ENCODE assay signal across 1 fruit fly cellular context in the genomic region with DNA sequence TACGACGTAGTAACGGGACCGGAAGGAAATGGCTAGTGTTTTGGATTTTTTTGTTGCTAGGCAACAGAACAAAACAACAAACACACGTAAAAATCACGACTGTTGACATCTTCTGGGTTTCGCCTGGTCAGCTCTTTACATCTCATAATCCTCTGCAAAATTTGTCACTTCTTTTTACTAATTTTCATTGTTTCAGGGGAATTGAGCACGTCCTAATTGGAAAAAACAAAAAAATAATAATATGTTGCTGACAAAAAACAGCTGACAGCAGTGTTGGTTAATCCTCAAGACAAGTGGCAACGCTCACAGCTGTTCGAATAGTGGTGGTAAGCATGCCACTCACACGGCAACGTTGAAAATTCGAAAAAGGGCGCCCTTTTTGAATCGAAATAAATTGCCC.
TF ChIP-seq lines count a peak whose summit lies in the region.

A gene (minus strand): TSS at position 220 of the 400 bp plus-strand sequence.

TF ChIP-seq in whole organism, embryonic, 481 proteins besides CTCF, POLR2A, EP300 and RAD21 (continued from another document and continues in another):
- TF ChIP-seq Dip3 (GFP tag; optimal IDR thresholded peaks at IDR 0.05; lab: Kevin White, UChicago) (no peak), mld (GFP tag; IDR thresholded peaks at IDR 0.05; lab: Robert Waterston, UW; ENCODE audit: partially characterized antibody) (no peak), lbe (GFP tag; optimal IDR thresholded peaks at IDR 0.05; lab: Kevin White, UChicago) (peak; percentile 19), ken (GFP tag; IDR thresholded peaks at IDR 0.05; lab: Robert Waterston, UW) (no peak), CG16779 (GFP tag; IDR thresholded peaks at IDR 0.05; lab: Robert Waterston, UW) (no peak), Lpt (GFP tag; optimal IDR thresholded peaks at IDR 0.05; lab: Kevin White, UChicago) (no peak), en (GFP tag; optimal IDR thresholded peaks at IDR 0.05; lab: Kevin White, UChicago) (no peak), inv (GFP tag; IDR thresholded peaks at IDR 0.05; lab: Robert Waterston, UW; ENCODE audit: partially characterized antibody) (no peak), CG8944 (GFP tag; optimal IDR thresholded peaks at IDR 0.05; lab: Kevin White, UChicago) (no peak), ERR (GFP tag; optimal IDR thresholded peaks at IDR 0.05; lab: Kevin White, UChicago) (no peak), fd102C (GFP tag; optimal IDR thresholded peaks at IDR 0.05; lab: Kevin White, UChicago) (no peak), fu2 (GFP tag; optimal IDR thresholded peaks at IDR 0.05; lab: Kevin White, UChicago) (no peak), p53 (GFP tag; optimal IDR thresholded peaks at IDR 0.05; lab: Kevin White, UChicago) (no peak), CG8281 (tag; optimal IDR thresholded peaks at IDR 0.05; lab: Kevin White, UChicago) (no peak), dm (GFP tag; optimal IDR thresholded peaks at IDR 0.05; lab: Kevin White, UChicago) (peak; percentile 22), sr (GFP tag; IDR thresholded peaks at IDR 0.05; lab: Robert Waterston, UW) (no peak), gce (GFP tag; IDR thresholded peaks at IDR 0.05; lab: Robert Waterston, UW) (no peak), zen2 (GFP tag; IDR thresholded peaks at IDR 0.05; lab: Robert Waterston, UW; ENCODE audit: partially characterized antibody) (no peak), ac (GFP tag; optimal IDR thresholded peaks at IDR 0.05; lab: Kevin White, UChicago) (no peak), Ptx1 (GFP tag; IDR thresholded peaks at IDR 0.05; lab: Robert Waterston, UW) (no peak), jing (GFP tag; optimal IDR thresholded peaks at IDR 0.05; lab: Kevin White, UChicago) (no peak), CG12219 (GFP tag; optimal IDR thresholded peaks at IDR 0.05; lab: Kevin White, UChicago) (no peak), CG12104 (GFP tag; optimal IDR thresholded peaks at IDR 0.05; lab: Kevin White, UChicago) (no peak), CG11398 (GFP tag; optimal IDR thresholded peaks at IDR 0.05; lab: Kevin White, UChicago) (peak; percentile 28), CG18619 (GFP tag; optimal IDR thresholded peaks at IDR 0.05; lab: Kevin White, UChicago) (peak; percentile 16), CG7556 (GFP tag; optimal IDR thresholded peaks at IDR 0.05; lab: Kevin White, UChicago) (peak; percentile 43), CG2199 (GFP tag; IDR thresholded peaks at IDR 0.05; lab: Robert Waterston, UW) (no peak), CG15011 (GFP tag; optimal IDR thresholded peaks at IDR 0.05; lab: Kevin White, UChicago) (no peak), toy (GFP tag; IDR thresholded peaks at IDR 0.05; lab: Robert Waterston, UW) (no peak), CG5245 (GFP tag; optimal IDR thresholded peaks at IDR 0.05; lab: Kevin White, UChicago) (no peak), cwo (GFP tag; optimal IDR thresholded peaks at IDR 0.05; lab: Kevin White, UChicago) (no peak), CG14860 (GFP tag; IDR thresholded peaks at IDR 0.05; lab: Robert Waterston, UW; ENCODE audit: partially characterized antibody) (no peak), peb (GFP tag; IDR thresholded peaks at IDR 0.05; lab: Robert Waterston, UW) (no peak), Dref (GFP tag; IDR thresholded peaks at IDR 0.05; lab: Robert Waterston, UW) (no peak), GATAe (GFP tag; conservative IDR thresholded peaks at IDR 0.05; lab: Robert Waterston, UW) (no peak), YL-1 (GFP tag; optimal IDR thresholded peaks at IDR 0.05; lab: Kevin White, UChicago) (peak; percentile 62), CG2678 (tag; optimal IDR thresholded peaks at IDR 0.05; lab: Kevin White, UChicago) (peak; percentile 24), D (optimal IDR thresholded peaks at IDR 0.05; lab: Kevin White, UChicago) (no peak), D (GFP tag; optimal IDR thresholded peaks at IDR 0.05; lab: Kevin White, UChicago) (no peak), Dfd (GFP tag; optimal IDR thresholded peaks at IDR 0.05; lab: Kevin White, UChicago) (no peak), gsb-n (tag; optimal IDR thresholded peaks at IDR 0.05; lab: Kevin White, UChicago) (peak; percentile 36), tx (GFP tag; optimal IDR thresholded peaks at IDR 0.05; lab: Kevin White, UChicago) (no peak), sna (GFP tag; IDR thresholded peaks at IDR 0.05; lab: Robert Waterston, UW; ENCODE audit: partially characterized antibody) (no peak), CG6175 (GFP tag; IDR thresholded peaks at IDR 0.05; lab: Robert Waterston, UW) (no peak), CG10321 (GFP tag; IDR thresholded peaks at IDR 0.05; lab: Robert Waterston, UW) (no peak), ash1 (GFP tag; optimal IDR thresholded peaks at IDR 0.05; lab: Kevin White, UChicago) (no peak), dmrt11E (tag; optimal IDR thresholded peaks at IDR 0.05; lab: Kevin White, UChicago) (no peak), E2f1 (GFP tag; IDR thresholded peaks at IDR 0.05; lab: Robert Waterston, UW) (no peak), cas (GFP tag; IDR thresholded peaks at IDR 0.05; lab: Robert Waterston, UW) (no peak), CG3065 (GFP tag; optimal IDR thresholded peaks at IDR 0.05; lab: Kevin White, UChicago) (no peak), Myb (GFP tag; optimal IDR thresholded peaks at IDR 0.05; lab: Kevin White, UChicago) (peak; percentile 79), CG13123 (GFP tag; optimal IDR thresholded peaks at IDR 0.05; lab: Kevin White, UChicago) (no peak), CG13624 (GFP tag; optimal IDR thresholded peaks at IDR 0.05; lab: Kevin White, UChicago) (peak; percentile 50), danr (GFP tag; IDR thresholded peaks at IDR 0.05; lab: Robert Waterston, UW) (no peak), vvl (GFP tag; IDR thresholded peaks at IDR 0.05; lab: Robert Waterston, UW) (no peak), CG13424 (tag; optimal IDR thresholded peaks at IDR 0.05; lab: Kevin White, UChicago) (peak; percentile 14), so (GFP tag; IDR thresholded peaks at IDR 0.05; lab: Robert Waterston, UW) (no peak), onecut (GFP tag; IDR thresholded peaks at IDR 0.05; lab: Robert Waterston, UW) (0 out of 2 replicates have a peak, but pooled peaks have one; percentile 10), Nf-YA (GFP tag; IDR thresholded peaks at IDR 0.05; lab: Robert Waterston, UW) (no peak), CG3726 (GFP tag; IDR thresholded peaks at IDR 0.05; lab: Robert Waterston, UW) (no peak), az2 (GFP tag; optimal IDR thresholded peaks at IDR 0.05; lab: Kevin White, UChicago) (no peak), hth (optimal IDR thresholded peaks at IDR 0.05; lab: Kevin White, UChicago) (no peak), ato (GFP tag; IDR thresholded peaks at IDR 0.05; lab: Robert Waterston, UW; ENCODE audit: partially characterized antibody) (no peak), exex (tag; optimal IDR thresholded peaks at IDR 0.05; lab: Kevin White, UChicago) (peak; percentile 16), Bteb2 (GFP tag; optimal IDR thresholded peaks at IDR 0.05; lab: Kevin White, UChicago) (no peak), CG8924 (tag; optimal IDR thresholded peaks at IDR 0.05; lab: Kevin White, UChicago) (peak; percentile 83), CG16815 (GFP tag; optimal IDR thresholded peaks at IDR 0.05; lab: Kevin White, UChicago) (no peak), CG14014 (GFP tag; IDR thresholded peaks at IDR 0.05; lab: Robert Waterston, UW) (no peak), Side (GFP tag; optimal IDR thresholded peaks at IDR 0.05; lab: Kevin White, UChicago) (peak; percentile 37), dysf (GFP tag; IDR thresholded peaks at IDR 0.05; lab: Robert Waterston, UW) (no peak), CG4617 (GFP tag; optimal IDR thresholded peaks at IDR 0.05; lab: Kevin White, UChicago; ENCODE audit: borderline replicate concordance) (peak; percentile 67), CG14441 (GFP tag; IDR thresholded peaks at IDR 0.05; lab: Robert Waterston, UW) (no peak), sim (GFP tag; IDR thresholded peaks at IDR 0.05; lab: Robert Waterston, UW) (no peak), lab (GFP tag; optimal IDR thresholded peaks at IDR 0.05; lab: Kevin White, UChicago) (peak; percentile 38), CG12299 (tag; optimal IDR thresholded peaks at IDR 0.05; lab: Kevin White, UChicago) (peak; percentile 57), otp (GFP tag; IDR thresholded peaks at IDR 0.05; lab: Robert Waterston, UW) (no peak), her (GFP tag; optimal IDR thresholded peaks at IDR 0.05; lab: Kevin White, UChicago) (peak; percentile 24), shn (GFP tag; optimal IDR thresholded peaks at IDR 0.05; lab: Kevin White, UChicago) (no peak), Opbp (GFP tag; IDR thresholded peaks at IDR 0.05; lab: Robert Waterston, UW; ENCODE audit: partially characterized antibody) (no peak), CG12769 (tag; optimal IDR thresholded peaks at IDR 0.05; lab: Kevin White, UChicago) (no peak), da (GFP tag; optimal IDR thresholded peaks at IDR 0.05; lab: Kevin White, UChicago) (no peak), jumu (GFP tag; optimal IDR thresholded peaks at IDR 0.05; lab: Kevin White, UChicago) (no peak), Hr3 (GFP tag; optimal IDR thresholded peaks at IDR 0.05; lab: Kevin White, UChicago) (peak; percentile 0), CG3163 (GFP tag; optimal IDR thresholded peaks at IDR 0.05; lab: Kevin White, UChicago) (no peak), CG4282 (GFP tag; optimal IDR thresholded peaks at IDR 0.05; lab: Kevin White, UChicago) (no peak), ttk (GFP tag; IDR thresholded peaks at IDR 0.05; lab: Robert Waterston, UW) (no peak), Mad (GFP tag; optimal IDR thresholded peaks at IDR 0.05; lab: Kevin White, UChicago) (no peak), zen (tag; optimal IDR thresholded peaks at IDR 0.05; lab: Kevin White, UChicago) (no peak), CG6654 (GFP tag; optimal IDR thresholded peaks at IDR 0.05; lab: Kevin White, UChicago) (no peak), unpg (GFP tag; optimal IDR thresholded peaks at IDR 0.05; lab: Kevin White, UChicago) (peak; percentile 8), sd (tag; optimal IDR thresholded peaks at IDR 0.05; lab: Kevin White, UChicago) (peak; percentile 17), ranshi (GFP tag; IDR thresholded peaks at IDR 0.05; lab: Robert Waterston, UW) (no peak), CG10543 (GFP tag; optimal IDR thresholded peaks at IDR 0.05; lab: Kevin White, UChicago) (peak; percentile 53), usp (GFP tag; optimal IDR thresholded peaks at IDR 0.05; lab: Kevin White, UChicago) (no peak), CG1603 (tag; optimal IDR thresholded peaks at IDR 0.05; lab: Kevin White, UChicago) (peak; percentile 53), Hmx (GFP tag; optimal IDR thresholded peaks at IDR 0.05; lab: Kevin White, UChicago) (no peak), CG10147 (GFP tag; optimal IDR thresholded peaks at IDR 0.05; lab: Kevin White, UChicago) (no peak), dmrt99B (tag; optimal IDR thresholded peaks at IDR 0.05; lab: Kevin White, UChicago) (no peak), Doc3 (GFP tag; IDR thresholded peaks at IDR 0.05; lab: Robert Waterston, UW; ENCODE audit: partially characterized antibody) (no peak), Gug (GFP tag; IDR thresholded peaks at IDR 0.05; lab: Robert Waterston, UW) (no peak), trem (tag; optimal IDR thresholded peaks at IDR 0.05; lab: Kevin White, UChicago) (peak; percentile 63), CG31441 (GFP tag; IDR thresholded peaks at IDR 0.05; lab: Robert Waterston, UW) (no peak), CG10366 (GFP tag; IDR thresholded peaks at IDR 0.05; lab: Robert Waterston, UW) (no peak), cg (GFP tag; optimal IDR thresholded peaks at IDR 0.05; lab: Kevin White, UChicago) (no peak), MESR4 (GFP tag; optimal IDR thresholded peaks at IDR 0.05; lab: Kevin White, UChicago) (peak; percentile 31), Ravus (GFP tag; IDR thresholded peaks at IDR 0.05; lab: Robert Waterston, UW) (no peak), CG17359 (tag; optimal IDR thresholded peaks at IDR 0.05; lab: Kevin White, UChicago) (no peak), CG1529 (GFP tag; optimal IDR thresholded peaks at IDR 0.05; lab: Kevin White, UChicago) (no peak), NC2β (GFP tag; optimal IDR thresholded peaks at IDR 0.05; lab: Kevin White, UChicago) (peak; percentile 23), ro (GFP tag; IDR thresholded peaks at IDR 0.05; lab: Robert Waterston, UW) (no peak), HLH4C (GFP tag; IDR thresholded peaks at IDR 0.05; lab: Robert Waterston, UW; ENCODE audit: partially characterized antibody) (no peak), CG14710 (tag; optimal IDR thresholded peaks at IDR 0.05; lab: Kevin White, UChicago) (peak; percentile 55), CG32772 (GFP tag; IDR thresholded peaks at IDR 0.05; lab: Robert Waterston, UW) (no peak), CG11093 (GFP tag; IDR thresholded peaks at IDR 0.05; lab: Robert Waterston, UW) (no peak), Adf1 (GFP tag; IDR thresholded peaks at IDR 0.05; lab: Robert Waterston, UW) (no peak), CG15696 (tag; optimal IDR thresholded peaks at IDR 0.05; lab: Kevin White, UChicago) (no peak), seq (GFP tag; IDR thresholded peaks at IDR 0.05; lab: Robert Waterston, UW) (no peak), caup (GFP tag; optimal IDR thresholded peaks at IDR 0.05; lab: Kevin White, UChicago; ENCODE audit: severe bottlenecking) (peak; percentile 30), CG1792 (GFP tag; optimal IDR thresholded peaks at IDR 0.05; lab: Kevin White, UChicago) (no peak), CG17802 (tag; optimal IDR thresholded peaks at IDR 0.05; lab: Kevin White, UChicago) (no peak), CG1233 (GFP tag; optimal IDR thresholded peaks at IDR 0.05; lab: Kevin White, UChicago) (no peak), Bdp1 (GFP tag; optimal IDR thresholded peaks at IDR 0.05; lab: Kevin White, UChicago) (no peak), eve (GFP tag; optimal IDR thresholded peaks at IDR 0.05; lab: Kevin White, UChicago) (no peak), sens (GFP tag; lab: Kevin White, UChicago) (peak; percentile 75), crol (GFP tag; IDR thresholded peaks at IDR 0.05; lab: Robert Waterston, UW) (no peak), corto (GFP tag; optimal IDR thresholded peaks at IDR 0.05; lab: Kevin White, UChicago) (no peak), CG7786 (GFP tag; optimal IDR thresholded peaks at IDR 0.05; lab: Kevin White, UChicago) (peak; percentile 15), twi (tag; optimal IDR thresholded peaks at IDR 0.05; lab: Kevin White, UChicago) (peak; percentile 43), Drgx (GFP tag; IDR thresholded peaks at IDR 0.05; lab: Robert Waterston, UW) (no peak), psq (GFP tag; optimal IDR thresholded peaks at IDR 0.05; lab: Kevin White, UChicago) (no peak), fd64A (GFP tag; optimal IDR thresholded peaks at IDR 0.05; lab: Kevin White, UChicago) (no peak), dimm (GFP tag; IDR thresholded peaks at IDR 0.05; lab: Robert Waterston, UW) (no peak), D19B (GFP tag; optimal IDR thresholded peaks at IDR 0.05; lab: Kevin White, UChicago) (no peak), Hr51 (GFP tag; optimal IDR thresholded peaks at IDR 0.05; lab: Kevin White, UChicago) (peak in 1 of 2 experiments; percentile 26)
